Fruit fly (Drosophila melanogaster): ENCODE measurements around the gene Mvl.

The Mvl gene

DNA sequence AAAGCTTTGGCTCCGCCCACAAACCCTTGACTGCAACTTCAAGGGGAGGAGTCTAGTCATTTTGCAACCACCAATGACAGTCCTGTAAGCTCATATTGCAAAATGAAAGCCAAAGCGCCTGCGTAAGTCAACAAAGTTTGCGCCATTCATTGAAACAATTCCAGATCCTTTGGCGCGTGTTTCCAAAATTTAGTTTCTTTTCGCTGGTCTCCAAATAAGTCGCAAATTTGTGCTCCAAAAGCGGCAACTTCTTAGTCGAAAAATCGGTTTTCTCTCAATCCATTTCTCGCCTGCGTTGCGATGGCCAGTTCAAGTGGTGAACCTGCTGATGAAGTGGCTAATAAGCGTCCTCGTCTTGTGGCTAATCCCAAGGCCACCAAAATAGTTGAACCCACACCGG, 13.1 kb upstream of the Mvl start, which contains the start of gene dmrt93B:
Gene dmrt93B, plus strand, starts transcription at position 301 of the 400 bp plus-strand sequence.
- TF ChIP-seq eg (GFP tag; IDR thresholded peaks at IDR 0.05) (no peak), CG11902 (GFP tag; optimal IDR thresholded peaks at IDR 0.05) (no peak), CG31627 (GFP tag; optimal IDR thresholded peaks at IDR 0.05) (no peak)

DNA sequence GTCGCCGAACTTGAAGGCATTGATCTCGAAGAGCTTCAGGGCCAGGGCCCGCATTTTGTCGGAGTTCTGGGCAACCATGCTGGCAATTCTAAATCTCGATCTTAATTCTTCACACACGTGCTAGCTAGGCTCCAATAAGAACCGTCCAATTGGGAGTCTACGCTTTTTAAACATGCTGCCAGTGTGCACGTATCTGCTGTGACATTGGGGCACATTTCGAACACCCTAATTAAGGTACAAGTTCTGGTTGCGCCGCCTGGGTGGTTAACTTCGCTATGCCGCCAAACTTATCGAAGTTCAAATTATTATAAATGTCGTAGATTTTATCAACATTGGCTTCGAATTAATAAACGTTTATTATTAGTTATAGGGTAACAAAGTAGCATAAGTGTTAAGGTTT, 12.5 kb upstream of the Mvl start, which contains the start of gene r-l:
Gene r-l, minus strand, starts transcription at position 179 of the 400 bp plus-strand sequence.
- TF ChIP-seq fkh (GFP tag; optimal IDR thresholded peaks at IDR 0.05) (no peak), cyc (GFP tag; optimal IDR thresholded peaks at IDR 0.05) (no peak), CG34406 (GFP tag; optimal IDR thresholded peaks at IDR 0.05) (no peak), CG6276 (GFP tag; optimal IDR thresholded peaks at IDR 0.05) (no peak), Sox15 (GFP tag; optimal IDR thresholded peaks at IDR 0.05) (no peak), CG11902 (GFP tag; optimal IDR thresholded peaks at IDR 0.05) (no peak), CG15336 (GFP tag; IDR thresholded peaks at IDR 0.05) (no peak), fd59A (GFP tag; optimal IDR thresholded peaks at IDR 0.05) (no peak), CG10669 (GFP tag; optimal IDR thresholded peaks at IDR 0.05) (no peak), CG4318 (GFP tag; optimal IDR thresholded peaks at IDR 0.05) (no peak), CG8632 (GFP tag; optimal IDR thresholded peaks at IDR 0.05) (no peak), CG31627 (GFP tag; optimal IDR thresholded peaks at IDR 0.05) (no peak), Sox102F (GFP tag; optimal IDR thresholded peaks at IDR 0.05) (no peak), Ets96B (tag; optimal IDR thresholded peaks at IDR 0.05) (no peak)

DNA sequence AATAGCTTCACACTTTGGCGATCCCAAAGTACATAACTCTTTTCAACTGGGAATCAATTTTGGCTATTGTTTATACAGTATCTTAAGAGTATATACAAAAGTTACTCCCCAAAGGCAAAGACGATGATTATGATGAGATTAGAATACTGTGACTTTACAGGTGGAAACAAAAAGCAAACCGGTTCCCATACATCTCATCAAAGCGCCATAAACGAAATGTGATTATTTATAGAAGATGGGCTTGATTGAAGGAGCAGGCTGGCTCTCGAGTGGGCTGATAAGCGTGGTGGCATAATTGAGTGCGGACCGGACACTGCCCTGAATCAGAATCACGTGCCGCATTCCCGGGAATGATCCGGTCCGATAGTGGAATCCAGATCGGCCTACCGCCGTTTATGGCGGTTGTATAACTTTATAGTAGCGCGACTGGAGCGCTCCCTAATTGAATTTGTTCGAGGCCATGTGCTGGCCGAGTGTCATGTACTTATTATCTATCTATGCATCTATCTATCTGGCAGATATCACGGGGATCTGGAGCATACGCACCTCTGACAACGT, 11.4 kb upstream of the Mvl start:
- TF ChIP-seq CG6163 (GFP tag; IDR thresholded peaks at IDR 0.05): no peak
- no peak for TF ChIP-seq CG32006 (GFP tag; optimal IDR thresholded peaks at IDR 0.05)
- no peak for TF ChIP-seq CG6808 (GFP tag; optimal IDR thresholded peaks at IDR 0.05)
- TF ChIP-seq esn (GFP tag; optimal IDR thresholded peaks at IDR 0.05): no peak
- TF ChIP-seq ss (GFP tag; optimal IDR thresholded peaks at IDR 0.05): no peak
- TF ChIP-seq CG6276 (GFP tag; optimal IDR thresholded peaks at IDR 0.05): no peak

DNA sequence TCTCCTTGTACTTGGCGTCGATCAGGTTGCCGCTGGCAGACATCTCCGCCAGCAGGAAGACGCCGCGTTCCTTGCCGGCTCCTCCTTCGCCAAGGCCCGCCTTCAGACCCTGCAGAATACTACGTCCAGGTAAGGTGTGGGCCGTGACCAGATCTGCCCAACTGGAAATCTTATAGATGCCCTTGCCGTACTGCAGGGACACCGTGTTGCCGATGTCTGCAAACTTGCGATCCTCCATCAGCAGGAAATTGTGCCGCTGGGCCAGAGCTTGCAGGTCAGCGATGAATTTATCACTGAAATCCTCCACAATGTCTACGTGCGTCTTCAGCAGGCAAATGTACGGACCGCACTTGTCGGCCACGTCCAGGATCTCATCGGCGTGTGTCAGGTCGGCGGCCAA, 10.7 kb upstream of the Mvl start:
- TF ChIP-seq CG10631 (GFP tag; optimal IDR thresholded peaks at IDR 0.05) (no peak), CG7368 (GFP tag; optimal IDR thresholded peaks at IDR 0.05) (no peak), CG31627 (GFP tag; optimal IDR thresholded peaks at IDR 0.05) (no peak), Sox14 (GFP tag; optimal IDR thresholded peaks at IDR 0.05) (no peak), Eip93F (GFP tag; optimal IDR thresholded peaks at IDR 0.05) (no peak), lz (GFP tag; optimal IDR thresholded peaks at IDR 0.05) (no peak), CG10669 (GFP tag; optimal IDR thresholded peaks at IDR 0.05) (no peak), CG3919 (GFP tag; optimal IDR thresholded peaks at IDR 0.05) (no peak), svp (GFP tag) (no peak), Eip78C (GFP tag) (no peak), Gug (GFP tag; IDR thresholded peaks at IDR 0.05) (no peak), CG6854 (GFP tag; optimal IDR thresholded peaks at IDR 0.05) (no peak), Met (GFP tag; optimal IDR thresholded peaks at IDR 0.05) (no peak), ss (GFP tag; optimal IDR thresholded peaks at IDR 0.05) (no peak)

DNA sequence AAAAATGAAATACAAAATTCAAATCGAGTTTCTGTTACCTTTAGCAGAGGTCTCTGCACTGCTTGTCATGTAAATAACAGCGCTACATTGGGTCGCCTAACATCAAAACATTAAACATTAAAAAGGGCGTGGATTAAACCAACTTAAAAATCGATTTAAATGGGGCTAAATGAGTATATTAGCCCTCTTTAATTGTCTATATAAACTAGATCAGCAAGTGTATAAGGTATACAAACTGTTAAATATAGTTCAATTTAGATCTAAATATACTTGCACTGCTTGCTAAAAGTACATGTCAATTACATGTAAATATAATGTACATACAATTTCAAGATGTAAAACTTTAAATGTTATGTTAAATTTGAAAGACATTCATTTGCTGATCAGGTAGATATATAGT, 9.1 kb upstream of the Mvl start:
- no peak for TF ChIP-seq CG8119 (GFP tag; IDR thresholded peaks at IDR 0.05)

DNA sequence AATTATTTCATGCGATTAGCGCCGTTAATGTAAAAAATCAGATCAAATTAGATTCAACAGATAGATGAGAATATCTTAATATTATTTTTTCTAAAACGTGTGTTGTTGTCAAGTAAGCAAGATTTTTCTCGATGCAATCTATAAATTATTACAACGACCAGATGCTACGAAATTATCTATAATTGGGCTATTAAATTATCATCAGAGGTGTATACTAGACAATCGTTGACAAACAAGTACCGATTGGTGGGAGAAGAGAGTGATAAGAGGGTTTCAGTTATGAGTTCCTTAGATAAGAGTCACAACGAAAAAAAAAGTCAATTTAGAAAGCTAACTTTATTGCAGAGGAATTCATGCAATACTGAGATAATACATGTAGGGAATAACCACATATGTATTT, 6.9 kb upstream of the Mvl start:
- TF ChIP-seq CG10669 (GFP tag; optimal IDR thresholded peaks at IDR 0.05) (no peak), CG16779 (tag; optimal IDR thresholded peaks at IDR 0.05) (no peak), vri (GFP tag; optimal IDR thresholded peaks at IDR 0.05) (peak; percentile 65), pdm3 (GFP tag; optimal IDR thresholded peaks at IDR 0.05) (no peak)

All from whole organism, prepupa.